Fruit fly (Drosophila melanogaster): Measurements from ENCODE around the gene Setd3.

Setd3 gene

dm6 chrX:6997653-6998491, 29.3 kb upstream of the Setd3 start (continued):
- TF ChIP-seq CG3065 (GFP tag; optimal IDR thresholded peaks at IDR 0.05), result no peak
- TF ChIP-seq pnt (GFP tag; optimal IDR thresholded peaks at IDR 0.05), result no peak
- TF ChIP-seq klu (GFP tag; IDR thresholded peaks at IDR 0.05), result no peak
- 0 out of 2 replicates have a peak, but pooled peaks have one; percentile 11 for TF ChIP-seq ranshi (GFP tag; IDR thresholded peaks at IDR 0.05)
- peak; percentile 37 for TF ChIP-seq CG6689 (GFP tag; IDR thresholded peaks at IDR 0.05)
- TF ChIP-seq Chrac-16 (GFP tag; optimal IDR thresholded peaks at IDR 0.05), result no peak
- no peak for TF ChIP-seq dysf (GFP tag; IDR thresholded peaks at IDR 0.05)
- TF ChIP-seq CG30431 (GFP tag; optimal IDR thresholded peaks at IDR 0.05), result peak; percentile 6
- TF ChIP-seq TFAM (GFP tag; optimal IDR thresholded peaks at IDR 0.05), result no peak
- no peak for TF ChIP-seq ato (GFP tag; IDR thresholded peaks at IDR 0.05; ENCODE audit: partially characterized antibody)
- TF ChIP-seq HLH4C (GFP tag; IDR thresholded peaks at IDR 0.05; ENCODE audit: partially characterized antibody), result no peak
- TF ChIP-seq ind (GFP tag; optimal IDR thresholded peaks at IDR 0.05), result peak; percentile 1
- TF ChIP-seq Awh (GFP tag; IDR thresholded peaks at IDR 0.05), result 0 out of 2 replicates have a peak, but pooled peaks have one; percentile 14
- peak; percentile 38 for TF ChIP-seq CG2678 (tag; optimal IDR thresholded peaks at IDR 0.05)
- TF ChIP-seq CG3281 (GFP tag; optimal IDR thresholded peaks at IDR 0.05), result no peak
- peak; percentile 92 for TF ChIP-seq CG8290 (GFP tag; optimal IDR thresholded peaks at IDR 0.05)
- peak; percentile 47 to 93 for TF ChIP-seq CG8290 (tag; optimal IDR thresholded peaks at IDR 0.05)
- peak; percentile 33 for TF ChIP-seq CG6254 (GFP tag; optimal IDR thresholded peaks at IDR 0.05)
- no peak for TF ChIP-seq disco-r (GFP tag; optimal IDR thresholded peaks at IDR 0.05)
- 0 out of 2 replicates have a peak, but pooled peaks have one; percentile 14 for TF ChIP-seq lmd (GFP tag; IDR thresholded peaks at IDR 0.05)
- no peak for TF ChIP-seq CG9727 (GFP tag; optimal IDR thresholded peaks at IDR 0.05)
- peak; percentile 32 for TF ChIP-seq dmrt11E (tag; optimal IDR thresholded peaks at IDR 0.05)
- no peak for TF ChIP-seq Nf-YA (GFP tag; IDR thresholded peaks at IDR 0.05)
- TF ChIP-seq odd (GFP tag; optimal IDR thresholded peaks at IDR 0.05), result no peak
- TF ChIP-seq chn (GFP tag; optimal IDR thresholded peaks at IDR 0.05), result peak; percentile 6
- no peak for TF ChIP-seq CG7963 (GFP tag; IDR thresholded peaks at IDR 0.05; ENCODE audit: partially characterized antibody)
- no peak for TF ChIP-seq fu2 (GFP tag; optimal IDR thresholded peaks at IDR 0.05)
- no peak for TF ChIP-seq ham (GFP tag; IDR thresholded peaks at IDR 0.05)
- no peak for TF ChIP-seq Dbx (GFP tag; IDR thresholded peaks at IDR 0.05)
- TF ChIP-seq MTF-1 (GFP tag; optimal IDR thresholded peaks at IDR 0.05; ENCODE audit: borderline replicate concordance), result no peak
- no peak for TF ChIP-seq vvl (GFP tag; IDR thresholded peaks at IDR 0.05)
- TF ChIP-seq nom (GFP tag; optimal IDR thresholded peaks at IDR 0.05), result peak; percentile 1
- TF ChIP-seq Antp (GFP tag; optimal IDR thresholded peaks at IDR 0.05), result no peak
- TF ChIP-seq B-H1 (GFP tag; IDR thresholded peaks at IDR 0.05), result no peak
- peak; percentile 77 for TF ChIP-seq CG18262 (tag; optimal IDR thresholded peaks at IDR 0.05)
- TF ChIP-seq zfh1 (GFP tag; IDR thresholded peaks at IDR 0.05), result no peak
- peak; percentile 61 for TF ChIP-seq gem (tag; optimal IDR thresholded peaks at IDR 0.05)
- TF ChIP-seq sna (GFP tag; IDR thresholded peaks at IDR 0.05; ENCODE audit: partially characterized antibody), result no peak
- no peak for TF ChIP-seq CG3995 (GFP tag; optimal IDR thresholded peaks at IDR 0.05)
- no peak for TF ChIP-seq fd64A (GFP tag; optimal IDR thresholded peaks at IDR 0.05)
- no peak for TF ChIP-seq CG3726 (GFP tag; IDR thresholded peaks at IDR 0.05)
- peak; percentile 14 for TF ChIP-seq CG8388 (GFP tag; optimal IDR thresholded peaks at IDR 0.05)
- TF ChIP-seq CG16815 (GFP tag; optimal IDR thresholded peaks at IDR 0.05), result no peak
- TF ChIP-seq aop (GFP tag; IDR thresholded peaks at IDR 0.05), result no peak
- peak in 1 of 3 experiments; percentile 63 for TF ChIP-seq lola (GFP tag; optimal IDR thresholded peaks at IDR 0.05)
- no peak for TF ChIP-seq CG12299 (tag; optimal IDR thresholded peaks at IDR 0.05)
- no peak; the same call in 1 of the 2 replicates for TF ChIP-seq sisA (GFP tag; IDR thresholded peaks at IDR 0.05)
- no peak for TF ChIP-seq exex (tag; optimal IDR thresholded peaks at IDR 0.05)
- no peak for TF ChIP-seq Rx (GFP tag; IDR thresholded peaks at IDR 0.05)
- no peak for TF ChIP-seq CG8765 (GFP tag; IDR thresholded peaks at IDR 0.05)
